Worm (Caenorhabditis elegans) whole organism, L2 larva: ENCODE measurements around the gene F22E12.3.

Experiments used
- ceh-16 ChIP-seq: fragments of 150-350 bp; optimal IDR thresholded peaks from 2 replicates; lab custom pipeline; 2014; ENCODE audit warnings: missing biosample characterization, missing genetic modification characterization
- ceh-82 ChIP-seq: fragments of 150-350 bp; optimal IDR thresholded peaks from 2 replicates; lab custom pipeline; 2014; ENCODE audit warnings: missing biosample characterization, missing genetic modification characterization
- egl-27 ChIP-seq: sonication (generic microtip); optimal IDR thresholded peaks from 3 replicates; lab custom pipeline; 2017; ENCODE audit warnings: missing biosample characterization, missing genetic modification reagents, missing genetic modification characterization
- elt-1 ChIP-seq: fragments of 150-350 bp; optimal IDR thresholded peaks from 2 replicates; lab custom pipeline; 2014; ENCODE audit warnings: missing biosample characterization, missing genetic modification characterization
- snpc-4 ChIP-seq: fragments of 150-350 bp; optimal IDR thresholded peaks from 2 replicates; lab custom pipeline; 2014; ENCODE audit warnings: missing biosample characterization, missing genetic modification characterization
- unc-39 ChIP-seq: fragments of 150-350 bp; optimal IDR thresholded peaks from 2 replicates; lab custom pipeline; 2014; ENCODE audit warnings: missing biosample characterization, missing genetic modification characterization
- ztf-4 ChIP-seq: fragments of 150-350 bp; optimal IDR thresholded peaks from 2 replicates; lab custom pipeline; 2014; ENCODE audit warnings: missing biosample characterization, missing genetic modification characterization

DNA sequence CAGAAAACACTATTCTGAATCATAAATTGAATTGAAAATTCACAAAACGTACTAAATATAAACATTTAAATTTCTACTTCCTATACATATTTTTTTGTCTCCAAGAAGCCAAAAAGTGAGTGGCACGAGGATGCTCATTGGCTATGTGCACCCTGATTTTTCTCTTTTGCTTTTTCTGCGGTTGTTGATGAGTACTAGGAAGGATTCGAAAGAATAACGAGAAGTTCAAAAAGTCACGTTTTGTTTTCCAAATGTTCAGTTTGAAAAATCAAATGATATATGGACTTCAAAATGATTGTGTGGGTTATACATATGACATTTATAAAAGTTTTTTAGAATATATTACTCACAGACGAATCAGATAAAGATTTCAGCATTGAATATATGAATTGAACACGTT lies 1.6 kb upstream of the F22E12.3 start:
- no peak for TF ChIP-seq snpc-4 (tag; lab: Kevin White, UChicago)
- TF ChIP-seq egl-27 (tag; lab: Kevin White, UChicago), result no peak
- no peak for TF ChIP-seq unc-39 (tag; lab: Kevin White, UChicago)
- no peak for TF ChIP-seq ceh-82
- TF ChIP-seq ceh-16, result no peak
- no peak for TF ChIP-seq elt-1 (tag; lab: Kevin White, UChicago)
- no peak for TF ChIP-seq ztf-4 (tag; lab: Kevin White, UChicago)
